Fruit fly (Drosophila melanogaster) whole organism, adult: ENCODE results near the gene CycK.

ENCODE experiments used
- CG14711 ChIP-seq: fragments of 200-800 bp; sonication (Bioruptor generic); optimal IDR thresholded peaks from 2 replicates; lab custom pipeline; 2018; ENCODE audit warnings: missing biosample characterization, mild to moderate bottlenecking, missing genetic modification characterization, moderate library complexity
- pad ChIP-seq: fragments of 200-800 bp; sonication (Bioruptor generic); optimal IDR thresholded peaks from 3 replicates; lab custom pipeline; 2017; ENCODE audit warnings: missing biosample characterization, missing genetic modification characterization, mild to moderate bottlenecking, moderate library complexity, missing genetic modification reagents

dm6 chr2L:22132984-22133383 lies 3.0 kb upstream of the CycK start:
- TF ChIP-seq pad (GFP tag; lab: Kevin White, UChicago) = no peak
- no peak for TF ChIP-seq CG14711 (tag; lab: Kevin White, UChicago)
